Worm (Caenorhabditis elegans): ENCODE data around the gene Y70C5B.2.

- TF ChIP-seq ceh-16 (tag; optimal IDR thresholded peaks at IDR 0.05) (no peak), skn-1 (tag; optimal IDR thresholded peaks at IDR 0.05) (no peak), nhr-12 (tag; optimal IDR thresholded peaks at IDR 0.05) (no peak), nhr-77 (tag; optimal IDR thresholded peaks at IDR 0.05) (no peak), lin-39 (tag; optimal IDR thresholded peaks at IDR 0.05) (no peak), elt-1 (tag; optimal IDR thresholded peaks at IDR 0.05) (no peak), elt-3 (tag; optimal IDR thresholded peaks at IDR 0.05) (no peak), unc-62 (GFP tag; optimal IDR thresholded peaks at IDR 0.05) (no peak), egl-27 (tag; optimal IDR thresholded peaks at IDR 0.05) (no peak), snpc-4 (tag; optimal IDR thresholded peaks at IDR 0.05) (no peak), fos-1 (tag; optimal IDR thresholded peaks at IDR 0.05) (peak; percentile 84)
Observed at ce11 chrV:16610094-16610493, 50.6 kb downstream of the Y70C5B.2 start.

Data from whole organism, L2 larva.